Worm (Caenorhabditis elegans) whole organism, mixed stage, embryonic: ENCODE measurements around the gene C09E9.1.

ENCODE experiments used
- M03D4.4 ChIP-seq: sonication (generic microtip); optimal IDR thresholded peaks from 2 replicates; lab custom pipeline; 2017; ENCODE audit warnings: mild to moderate bottlenecking, missing genetic modification characterization, missing compliant biosample characterization
- bed-3 ChIP-seq: fragments of 200-800 bp; sonication (Bioruptor generic); optimal IDR thresholded peaks from 3 replicates; lab custom pipeline; 2018; ENCODE audit warnings: mild to moderate bottlenecking, missing genetic modification characterization, moderate library complexity, missing compliant biosample characterization
- ceh-43 ChIP-seq: fragments of 200-800 bp; sonication (Bioruptor generic); optimal IDR thresholded peaks from 2 replicates; lab custom pipeline; 2018; ENCODE audit warnings: mild to moderate bottlenecking, missing genetic modification characterization, moderate library complexity, missing compliant biosample characterization
- ceh-83 ChIP-seq: fragments of 200-800 bp; sonication (Bioruptor generic); optimal IDR thresholded peaks from 2 replicates; lab custom pipeline; 2018; ENCODE audit warnings: mild to moderate bottlenecking, missing genetic modification characterization, missing compliant biosample characterization
- ces-1 ChIP-seq: fragments of 150-350 bp; optimal IDR thresholded peaks from 2 replicates; lab custom pipeline; 2014; ENCODE audit warnings: missing biosample characterization, missing genetic modification reagents, missing genetic modification characterization
- cnd-1 ChIP-seq: fragments of 200-800 bp; sonication (Bioruptor generic); optimal IDR thresholded peaks from 2 replicates; lab custom pipeline; 2018; ENCODE audit warnings: mild to moderate bottlenecking, missing genetic modification characterization, missing compliant biosample characterization
- drap-1 ChIP-seq: fragments of 200-800 bp; sonication (Bioruptor generic); optimal IDR thresholded peaks from 3 replicates; lab custom pipeline; 2018; ENCODE audit warnings: mild to moderate bottlenecking, missing genetic modification characterization, missing compliant biosample characterization
- elt-3 ChIP-seq: fragments of 150-350 bp; optimal IDR thresholded peaks from 2 replicates; lab custom pipeline; 2014; ENCODE audit warnings: missing biosample characterization, missing genetic modification characterization
- flh-1 ChIP-seq: fragments of 200-800 bp; sonication (Bioruptor generic); optimal IDR thresholded peaks from 2 replicates; lab custom pipeline; 2018; ENCODE audit warnings: mild to moderate bottlenecking, missing genetic modification characterization, moderate library complexity, missing compliant biosample characterization
- ham-2 ChIP-seq: fragments of 200-800 bp; sonication (Bioruptor generic); optimal IDR thresholded peaks from 2 replicates; lab custom pipeline; 2018; ENCODE audit warnings: mild to moderate bottlenecking, missing genetic modification characterization, missing compliant biosample characterization
- hlh-1 ChIP-seq: fragments of 150-350 bp; optimal IDR thresholded peaks from 2 replicates; lab custom pipeline; 2014; ENCODE audit warnings: missing biosample characterization, missing genetic modification reagents, missing genetic modification characterization
- lin-13 ChIP-seq: fragments of 150-350 bp; optimal IDR thresholded peaks from 2 replicates; lab custom pipeline; 2014; ENCODE audit warnings: missing biosample characterization, missing genetic modification characterization
- lin-32 ChIP-seq: fragments of 200-800 bp; sonication (Bioruptor generic); optimal IDR thresholded peaks from 2 replicates; lab custom pipeline; 2018; ENCODE audit warnings: mild to moderate bottlenecking, missing genetic modification characterization, missing compliant biosample characterization
- lsy-2 ChIP-seq: fragments of 150-350 bp; optimal IDR thresholded peaks from 2 replicates; lab custom pipeline; 2014; ENCODE audit warnings: missing biosample characterization, missing genetic modification characterization
- mab-5 ChIP-seq: fragments of 150-350 bp; optimal IDR thresholded peaks from 2 replicates; lab custom pipeline; 2014; ENCODE audit warnings: missing biosample characterization, missing genetic modification characterization
- mep-1 ChIP-seq: fragments of 150-350 bp; optimal IDR thresholded peaks from 2 replicates; lab custom pipeline; 2017; ENCODE audit warnings: missing biosample characterization, missing genetic modification reagents, missing genetic modification characterization, inconsistent platforms
- mls-2 ChIP-seq: sonication (generic microtip); optimal IDR thresholded peaks from 2 replicates; lab custom pipeline; 2016; ENCODE audit warnings: mild to moderate bottlenecking, missing genetic modification characterization, moderate library complexity, missing compliant biosample characterization
- nhr-12 ChIP-seq: fragments of 150-350 bp; optimal IDR thresholded peaks from 2 replicates; lab custom pipeline; 2014; ENCODE audit warnings: missing biosample characterization, missing genetic modification characterization
- nhr-237 ChIP-seq: fragments of 150-350 bp; optimal IDR thresholded peaks from 2 replicates; lab custom pipeline; 2014; ENCODE audit warnings: missing biosample characterization, missing genetic modification characterization
- nhr-76 ChIP-seq: sonication (generic microtip); optimal IDR thresholded peaks from 2 replicates; lab custom pipeline; 2017; ENCODE audit warnings: missing biosample characterization, missing genetic modification characterization
- pha-4 ChIP-seq: fragments of 150-350 bp; optimal IDR thresholded peaks from 2 replicates; lab custom pipeline; 2018; ENCODE audit warnings: missing biosample characterization, missing genetic modification reagents, missing genetic modification characterization
- sem-2 ChIP-seq: fragments of 200-800 bp; sonication (Bioruptor generic); optimal IDR thresholded peaks from 2 replicates; lab custom pipeline; 2018; ENCODE audit warnings: mild to moderate bottlenecking, missing genetic modification characterization, missing compliant biosample characterization
- snpc-4 ChIP-seq: fragments of 150-350 bp; optimal IDR thresholded peaks from 2 replicates; lab custom pipeline; 2014; ENCODE audit warnings: missing biosample characterization, missing genetic modification characterization
- sptf-1 ChIP-seq: sonication (generic microtip); optimal IDR thresholded peaks from 2 replicates; lab custom pipeline; 2017; ENCODE audit warnings: mild to moderate bottlenecking, missing genetic modification characterization, moderate library complexity, missing compliant biosample characterization
- unc-62 ChIP-seq: fragments of 150-350 bp; optimal IDR thresholded peaks from 2 replicates; lab custom pipeline; 2014; ENCODE audit warnings: missing biosample characterization, missing genetic modification reagents, missing genetic modification characterization
- ztf-11 ChIP-seq: fragments of 150-350 bp; optimal IDR thresholded peaks from 2 replicates; lab custom pipeline; 2014; ENCODE audit warnings: missing biosample characterization, missing genetic modification characterization

C09E9.1 gene

DNA sequence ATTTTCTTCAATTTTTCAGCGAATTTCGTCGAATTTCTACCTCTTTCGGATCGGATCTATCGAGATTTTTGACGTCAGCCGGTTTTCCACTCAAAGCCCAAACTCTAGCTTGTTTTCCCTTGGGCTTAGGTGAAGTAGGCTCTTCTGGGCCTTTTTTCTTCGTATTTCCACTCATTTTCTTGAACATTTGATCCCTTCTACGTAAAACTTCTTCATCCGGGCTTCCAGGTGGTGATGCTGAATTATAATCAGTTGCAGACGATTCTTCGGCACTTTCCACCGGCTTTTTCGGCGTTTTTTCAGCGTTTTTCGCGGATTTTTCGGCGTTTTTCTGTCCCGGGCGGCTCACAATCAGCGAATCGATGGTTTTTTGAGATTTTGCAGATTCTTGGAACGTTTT, 36.5 kb upstream of the C09E9.1 start:
- TF ChIP-seq nhr-237 (tag; lab: Kevin White, UChicago) (no peak), unc-62 (no peak), lsy-2 (tag; lab: Kevin White, UChicago) (no peak), drap-1 (GFP tag; lab: Kevin White, UChicago) (no peak)
- TF ChIP-seq, all 35 proteins: peak for 0

ce11 chrIV:1239686-1240085, 35.0 kb upstream of the C09E9.1 start, which contains the start of gene F38A1.8:
Gene F38A1.8 (minus strand): TSS chrIV:1239852.
- TF ChIP-seq nhr-12 = no peak
- peak; percentile 51 for TF ChIP-seq lin-13 (tag; lab: Kevin White, UChicago)
- TF ChIP-seq lsy-2 (tag; lab: Kevin White, UChicago) = peak; percentile 64
- TF ChIP-seq mep-1 (tag; lab: Kevin White, UChicago) = peak; percentile 36
- TF ChIP-seq ces-1 (GFP tag; lab: Kevin White, UChicago) = no peak
- TF ChIP-seq pha-4 (tag; lab: Kevin White, UChicago) = peak; percentile 32
- peak; percentile 64 for TF ChIP-seq nhr-237 (tag; lab: Kevin White, UChicago)

DNA sequence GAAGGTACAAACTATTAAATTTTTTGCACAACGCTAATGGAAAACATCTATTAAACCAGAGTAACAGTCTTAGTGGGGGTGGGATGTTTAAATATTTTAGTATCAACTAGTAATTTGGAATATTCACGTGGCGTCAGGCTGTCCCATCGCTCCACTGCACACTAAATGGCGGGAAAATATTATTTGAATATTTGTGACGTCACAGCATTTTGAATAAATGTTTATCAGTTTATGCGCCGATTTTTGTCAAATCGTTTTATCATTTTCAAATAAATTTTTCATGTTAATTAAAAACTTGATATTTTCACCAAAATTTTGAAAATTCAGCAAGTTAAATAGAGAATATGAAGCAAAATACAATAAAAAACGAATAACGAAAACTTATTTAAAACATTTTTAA, 31.4 kb upstream of the C09E9.1 start, which contains the start of gene F38A1.15:
TSS of gene F38A1.15 (minus strand) at position 101 of the 400 bp plus-strand sequence.
- TF ChIP-seq bed-3 (GFP tag; lab: Kevin White, UChicago) (no peak), cnd-1 (tag; lab: Kevin White, UChicago) (no peak), mab-5 (tag; lab: Kevin White, UChicago) (no peak), ham-2 (no peak), hlh-1 (tag; lab: Kevin White, UChicago) (no peak), ztf-11 (tag; lab: Kevin White, UChicago) (no peak), mls-2 (no peak), sem-2 (GFP tag; lab: Kevin White, UChicago) (no peak), nhr-76 (tag; lab: Kevin White, UChicago) (no peak)

- no peak for TF ChIP-seq sptf-1 (tag; lab: Kevin White, UChicago)
- TF ChIP-seq ceh-43 = no peak
- no peak for TF ChIP-seq hlh-1 (tag; lab: Kevin White, UChicago)
- TF ChIP-seq flh-1 = no peak
- TF ChIP-seq ceh-83 = no peak
- TF ChIP-seq lin-13 (tag; lab: Kevin White, UChicago) = no peak
- TF ChIP-seq nhr-12 = no peak
- no peak for TF ChIP-seq pha-4 (tag; lab: Kevin White, UChicago)
- TF ChIP-seq lsy-2 (tag; lab: Kevin White, UChicago) = no peak
- TF ChIP-seq lin-32 (GFP tag; lab: Kevin White, UChicago) = no peak
- no peak for TF ChIP-seq ztf-11 (tag; lab: Kevin White, UChicago)
- TF ChIP-seq sem-2 (GFP tag; lab: Kevin White, UChicago) = no peak
These were observed 29.4 kb upstream of the C09E9.1 start, which contains the start of gene F38A1.9 for ce11 chrIV:1245244-1245643. Gene F38A1.9 (minus strand): TSS chrIV:1245344.

DNA sequence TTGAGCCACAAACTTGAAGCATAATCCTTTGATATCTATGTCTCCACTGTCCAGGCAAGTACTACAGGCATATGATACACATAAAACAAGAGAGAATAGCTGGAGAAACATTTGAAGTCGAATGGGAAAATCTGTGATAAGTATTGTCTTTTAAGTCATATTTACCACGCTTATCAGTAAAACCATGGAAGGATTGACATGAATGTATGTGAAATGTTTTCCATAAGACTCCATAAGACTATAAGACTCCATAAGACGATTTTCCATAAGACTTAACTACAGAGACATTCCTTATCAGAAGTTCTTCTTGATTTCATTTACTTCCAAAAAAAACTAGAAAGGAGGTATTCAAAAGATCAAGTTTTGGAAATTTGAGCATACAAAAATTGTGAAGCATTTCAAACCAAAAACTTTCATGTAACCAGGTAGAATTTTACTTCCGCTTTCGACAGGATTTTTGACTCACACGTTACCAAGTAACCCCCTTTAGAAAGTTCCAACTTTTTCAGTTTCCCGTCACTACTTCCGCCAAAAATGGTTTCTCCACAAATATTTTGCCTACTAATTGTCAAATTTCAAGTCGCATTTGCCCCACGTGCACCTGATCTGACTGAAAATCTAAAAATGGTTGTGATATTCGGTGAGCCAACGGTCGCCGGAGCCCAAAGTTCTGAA, 27.8 kb upstream of the C09E9.1 start, which contains the start of the genes clec-165 and F38A1.11:
TSS of gene clec-165 (minus strand) at position 125 of the 675 bp plus-strand sequence.
TSS of gene F38A1.11 (plus strand) at position 625 of the 675 bp plus-strand sequence.
- TF ChIP-seq elt-3 (tag; lab: Kevin White, UChicago) = no peak
- no peak for TF ChIP-seq ceh-43
- TF ChIP-seq unc-62 = no peak
- TF ChIP-seq cnd-1 (tag; lab: Kevin White, UChicago) = no peak
- no peak for TF ChIP-seq snpc-4 (tag; lab: Kevin White, UChicago)
- no peak for TF ChIP-seq mep-1 (tag; lab: Kevin White, UChicago)

- TF ChIP-seq nhr-12 = no peak
- TF ChIP-seq M03D4.4 = no peak
- TF ChIP-seq nhr-76 (tag; lab: Kevin White, UChicago) = no peak
- TF ChIP-seq ceh-43 = no peak
- TF ChIP-seq snpc-4 (tag; lab: Kevin White, UChicago) = no peak
- no peak for TF ChIP-seq elt-3 (tag; lab: Kevin White, UChicago)
- TF ChIP-seq, all 35 proteins: peak for 0
These were observed 23.3 kb upstream of the C09E9.1 start, which contains the start of the genes clec-166 and F38A1.6 for ce11 chrIV:1251242-1251911. Gene clec-166 (minus strand): TSS chrIV:1251342. Gene F38A1.6 (plus strand): TSS chrIV:1251861.
